Worm (Caenorhabditis elegans) whole organism, early embryonic: ENCODE data around the gene F53F4.16.

Experiments
- B0310.2 ChIP-seq: sonication (generic microtip); optimal IDR thresholded peaks from 2 replicates; lab custom pipeline; 2016; ENCODE audit warnings: mild to moderate bottlenecking, missing genetic modification characterization, missing compliant biosample characterization
- F13C5.2 ChIP-seq: sonication (generic microtip); optimal IDR thresholded peaks from 2 replicates; lab custom pipeline; 2017; ENCODE audit warnings: mild to moderate bottlenecking, missing genetic modification characterization, inconsistent platforms, missing compliant biosample characterization
- aly-1 ChIP-seq: sonication (generic microtip); optimal IDR thresholded peaks from 2 replicates; lab custom pipeline; 2016; ENCODE audit warnings: missing genetic modification characterization, missing compliant biosample characterization
- ama-1 ChIP-seq: fragments of 150-350 bp; optimal IDR thresholded peaks from 2 replicates; lab custom pipeline; 2014
- ceh-13 ChIP-seq: fragments of 200-800 bp; sonication (Bioruptor generic); optimal IDR thresholded peaks from 2 replicates; lab custom pipeline; 2018; ENCODE audit warnings: mild to moderate bottlenecking, missing genetic modification characterization, missing compliant biosample characterization
- ceh-36 ChIP-seq: sonication (generic microtip); optimal IDR thresholded peaks from 2 replicates; lab custom pipeline; 2016; ENCODE audit warnings: missing genetic modification characterization, inconsistent platforms, missing compliant biosample characterization
- ets-7 ChIP-seq: sonication (generic microtip); optimal IDR thresholded peaks from 2 replicates; lab custom pipeline; 2016; ENCODE audit warnings: missing genotype, missing genetic modification characterization, missing compliant biosample characterization
- flt-1 ChIP-seq: fragments of 200-800 bp; sonication (Bioruptor generic); IDR thresholded peaks from 2 replicates; pipeline ENCODE4 v1.3.6; 2022; ENCODE audit warnings: missing genetic modification characterization, missing compliant biosample characterization
- hmbx-1 ChIP-seq: sonication (generic microtip); optimal IDR thresholded peaks from 2 replicates; lab custom pipeline; 2016; ENCODE audit warnings: mild to moderate bottlenecking, missing genetic modification characterization, missing compliant biosample characterization
- hmg-4 ChIP-seq: fragments of 200-800 bp; sonication (Bioruptor generic); optimal IDR thresholded peaks from 2 replicates; lab custom pipeline; 2018; ENCODE audit warnings: mild to moderate bottlenecking, missing genetic modification characterization, missing compliant biosample characterization
- hnd-1 ChIP-seq: sonication (generic microtip); optimal IDR thresholded peaks from 2 replicates; lab custom pipeline; 2016; ENCODE audit warnings: missing genetic modification characterization, missing compliant biosample characterization
- pes-1 ChIP-seq: fragments of 200-800 bp; sonication (Bioruptor generic); IDR thresholded peaks from 2 replicates; pipeline ENCODE4 v1.3.6; 2022; ENCODE audit warnings: missing genetic modification reagents, missing genetic modification characterization, missing compliant biosample characterization
- scrt-1 ChIP-seq: fragments of 200-800 bp; sonication (Bioruptor generic); IDR thresholded peaks from 2 replicates; pipeline ENCODE4 v1.3.6; 2022; ENCODE audit warnings: missing genetic modification characterization, missing compliant biosample characterization
- sea-1 ChIP-seq: fragments of 200-800 bp; sonication (Bioruptor generic); conservative IDR thresholded peaks from 2 replicates; pipeline ENCODE4 v1.3.6; 2022; ENCODE audit warnings: missing genetic modification characterization, missing compliant biosample characterization
- tbx-11 ChIP-seq: fragments of 200-800 bp; sonication (Bioruptor generic); IDR thresholded peaks from 2 replicates; pipeline ENCODE4 v1.3.6; 2022; ENCODE audit warnings: missing genetic modification characterization, missing compliant biosample characterization
- tbx-37 ChIP-seq: fragments of 200-800 bp; sonication (Bioruptor generic); conservative IDR thresholded peaks from 2 replicates; pipeline ENCODE4 v1.3.6; 2022; ENCODE audit warnings: missing genetic modification reagents, missing genetic modification characterization, missing compliant biosample characterization
- tra-4 ChIP-seq: sonication (generic microtip); optimal IDR thresholded peaks from 2 replicates; lab custom pipeline; 2017; ENCODE audit warnings: missing genetic modification characterization, missing compliant biosample characterization

The F53F4.16 gene

ce11 chrV:13638040-13638439 lies 16.4 kb upstream of the F53F4.16 start:
- TF ChIP-seq flt-1 (GFP tag; lab: Robert Waterston, UW) (no peak), sea-1 (GFP tag; lab: Robert Waterston, UW) (no peak), tra-4 (no peak), hmg-4 (no peak), tbx-37 (GFP tag; lab: Robert Waterston, UW) (no peak)

- TF ChIP-seq hmbx-1 (tag; lab: Kevin White, UChicago) (no peak), F13C5.2 (tag; lab: Kevin White, UChicago) (no peak), sea-1 (GFP tag; lab: Robert Waterston, UW) (no peak), ama-1 (lab: Kevin White, UChicago) (no peak), hnd-1 (tag; lab: Kevin White, UChicago) (no peak), ceh-13 (GFP tag; lab: Kevin White, UChicago) (no peak), tbx-37 (GFP tag; lab: Robert Waterston, UW) (no peak), ets-7 (tag; lab: Kevin White, UChicago) (no peak), hmg-4 (no peak), flt-1 (GFP tag; lab: Robert Waterston, UW) (no peak)
Observed at ce11 chrV:13636411-13636810, 14.8 kb upstream of the F53F4.16 start.

ce11 chrV:13634149-13634548 lies 12.5 kb upstream of the F53F4.16 start, which contains the start of gene H37A05.2:
H37A05.2 (minus strand) TSS chrV:13634249.
- TF ChIP-seq hnd-1 (tag; lab: Kevin White, UChicago), result no peak
- TF ChIP-seq scrt-1 (GFP tag; lab: Robert Waterston, UW), result no peak
- no peak for TF ChIP-seq hmg-4
- TF ChIP-seq aly-1, result no peak
- TF ChIP-seq hmbx-1 (tag; lab: Kevin White, UChicago), result no peak
- no peak for TF ChIP-seq ceh-13 (GFP tag; lab: Kevin White, UChicago)
- no peak for TF ChIP-seq ama-1 (lab: Kevin White, UChicago)
- TF ChIP-seq ets-7 (tag; lab: Kevin White, UChicago), result no peak
- no peak for TF ChIP-seq ceh-36 (tag; lab: Kevin White, UChicago)
- no peak for TF ChIP-seq B0310.2 (tag; lab: Kevin White, UChicago)
- no peak for TF ChIP-seq tbx-11
- no peak for TF ChIP-seq sea-1 (GFP tag; lab: Robert Waterston, UW)

ce11 chrV:13627103-13627623 lies 5.5 kb upstream of the F53F4.16 start, which contains the start of gene sde-2:
sde-2 (plus strand) TSS chrV:13627573.
- TF ChIP-seq pes-1 (GFP tag; lab: Robert Waterston, UW) (no peak), tra-4 (no peak), ets-7 (tag; lab: Kevin White, UChicago) (no peak)

- no peak for TF ChIP-seq B0310.2 (tag; lab: Kevin White, UChicago)
Observed at ce11 chrV:13625517-13626097, 4.0 kb upstream of the F53F4.16 start, which contains the start of the genes nduv-2 and F53F4.12. nduv-2 (minus strand) TSS chrV:13625567. F53F4.12 (plus strand) TSS chrV:13626047.

- TF ChIP-seq tra-4 (no peak), ama-1 (lab: Kevin White, UChicago) (no peak), ceh-36 (tag; lab: Kevin White, UChicago) (no peak), hnd-1 (tag; lab: Kevin White, UChicago) (no peak), hmbx-1 (tag; lab: Kevin White, UChicago) (no peak), aly-1 (no peak), flt-1 (GFP tag; lab: Robert Waterston, UW) (no peak), sea-1 (GFP tag; lab: Robert Waterston, UW) (no peak), ceh-13 (GFP tag; lab: Kevin White, UChicago) (no peak), tbx-11 (no peak), scrt-1 (GFP tag; lab: Robert Waterston, UW) (no peak), ets-7 (tag; lab: Kevin White, UChicago) (no peak), pes-1 (GFP tag; lab: Robert Waterston, UW) (no peak), hmg-4 (no peak), tbx-37 (GFP tag; lab: Robert Waterston, UW) (no peak), B0310.2 (tag; lab: Kevin White, UChicago) (no peak), F13C5.2 (tag; lab: Kevin White, UChicago) (no peak)
Observed at ce11 chrV:13624424-13624823, 2.8 kb upstream of the F53F4.16 start, which contains the start of gene F53F4.11. F53F4.11 (minus strand) TSS chrV:13624524.

ce11 chrV:13620676-13621075 lies 944 bp downstream of the F53F4.16 start, which contains the start of gene F53F4.15:
F53F4.15 (plus strand) TSS chrV:13620976.
- TF ChIP-seq B0310.2 (tag; lab: Kevin White, UChicago) (no peak), sea-1 (GFP tag; lab: Robert Waterston, UW) (no peak), ama-1 (lab: Kevin White, UChicago) (no peak), hnd-1 (tag; lab: Kevin White, UChicago) (no peak), tra-4 (no peak), aly-1 (no peak), tbx-37 (GFP tag; lab: Robert Waterston, UW) (no peak)

ce11 chrV:13619752-13620151 lies 1.9 kb downstream of the F53F4.16 start, which contains the start of gene srd-11:
srd-11 (minus strand) TSS chrV:13619852.
- TF ChIP-seq tra-4 (no peak), tbx-37 (GFP tag; lab: Robert Waterston, UW) (no peak), aly-1 (no peak), sea-1 (GFP tag; lab: Robert Waterston, UW) (no peak), ceh-36 (tag; lab: Kevin White, UChicago) (no peak), ceh-13 (GFP tag; lab: Kevin White, UChicago) (no peak), hnd-1 (tag; lab: Kevin White, UChicago) (no peak), scrt-1 (GFP tag; lab: Robert Waterston, UW) (no peak), ama-1 (lab: Kevin White, UChicago) (no peak), tbx-11 (no peak), B0310.2 (tag; lab: Kevin White, UChicago) (no peak), F13C5.2 (tag; lab: Kevin White, UChicago) (no peak), flt-1 (GFP tag; lab: Robert Waterston, UW) (no peak), ets-7 (tag; lab: Kevin White, UChicago) (no peak), pes-1 (GFP tag; lab: Robert Waterston, UW) (no peak), hmg-4 (no peak), hmbx-1 (tag; lab: Kevin White, UChicago) (no peak)
